Worm (Caenorhabditis elegans): ENCODE data around the gene T04A6.2.
A peak's percentile ranks its signal among the peaks of the same experiment; 100 is the strongest.

The T04A6.2 gene

DNA sequence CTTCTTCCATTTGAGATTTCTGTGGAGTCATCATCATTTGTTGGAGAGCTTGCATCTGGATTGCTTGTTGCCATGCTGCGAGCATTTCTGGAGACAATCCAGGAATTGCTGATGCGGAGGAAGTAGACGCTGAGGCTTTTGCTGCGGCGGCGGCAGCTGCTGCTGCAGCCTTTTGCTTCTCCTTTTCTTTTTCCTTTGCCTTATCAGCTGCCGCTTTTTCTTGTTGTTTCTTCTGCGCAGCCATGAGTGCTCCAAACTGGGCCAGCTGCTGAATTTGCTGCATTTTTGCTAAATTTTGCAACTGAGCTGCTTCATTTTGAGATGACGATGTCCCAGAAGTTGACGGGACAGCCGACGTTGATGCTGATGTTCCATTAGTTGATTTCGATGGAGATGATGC is 40.9 kb downstream of the T04A6.2 start:
- no peak for TF ChIP-seq unc-39 (tag; optimal IDR thresholded peaks at IDR 0.05)
- no peak for TF ChIP-seq cnd-1 (tag; optimal IDR thresholded peaks at IDR 0.05)
- TF ChIP-seq unc-120 (tag; optimal IDR thresholded peaks at IDR 0.05; ENCODE audit: poor library complexity, severe bottlenecking): no peak
- no peak for TF ChIP-seq drap-1 (GFP tag; optimal IDR thresholded peaks at IDR 0.05)
- TF ChIP-seq elt-3 (tag; optimal IDR thresholded peaks at IDR 0.05): no peak
- no peak for TF ChIP-seq elt-1 (tag; optimal IDR thresholded peaks at IDR 0.05; ENCODE audit: borderline replicate concordance, insufficient read depth)
- no peak for TF ChIP-seq tbx-8 (GFP tag; optimal IDR thresholded peaks at IDR 0.05)
- no peak for TF ChIP-seq ham-2 (GFP tag; optimal IDR thresholded peaks at IDR 0.05)
- TF ChIP-seq mab-5 (tag; optimal IDR thresholded peaks at IDR 0.05): no peak
- TF ChIP-seq mep-1 (tag; optimal IDR thresholded peaks at IDR 0.05): no peak
- TF ChIP-seq nhr-237 (tag; optimal IDR thresholded peaks at IDR 0.05): no peak

DNA sequence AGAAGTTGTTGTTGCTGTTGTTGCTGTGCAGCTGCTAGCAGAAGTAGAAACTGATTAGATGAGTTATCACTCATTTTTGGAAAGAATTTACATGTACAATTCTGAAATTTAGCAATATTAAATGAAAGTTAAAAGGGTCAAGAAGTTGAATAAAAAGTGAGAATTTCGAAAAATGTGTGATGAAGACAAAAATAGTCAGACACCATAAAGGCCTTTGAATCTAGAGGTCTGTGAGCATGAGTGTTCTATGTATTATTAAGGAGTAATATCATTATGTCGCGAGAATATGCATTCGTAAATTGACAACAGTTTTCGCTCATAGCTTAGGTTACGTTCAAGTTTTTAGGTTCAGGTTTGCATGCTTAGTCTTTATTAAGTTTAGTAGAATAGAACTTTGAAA is 41.3 kb downstream of the T04A6.2 start, which contains the start of gene baz-2:
TSS of gene baz-2 (minus strand) at position 101 of the 400 bp plus-strand sequence.
- TF ChIP-seq ces-1 (GFP tag; optimal IDR thresholded peaks at IDR 0.05) (peak; percentile 40), flh-1 (GFP tag; optimal IDR thresholded peaks at IDR 0.05) (no peak)

DNA sequence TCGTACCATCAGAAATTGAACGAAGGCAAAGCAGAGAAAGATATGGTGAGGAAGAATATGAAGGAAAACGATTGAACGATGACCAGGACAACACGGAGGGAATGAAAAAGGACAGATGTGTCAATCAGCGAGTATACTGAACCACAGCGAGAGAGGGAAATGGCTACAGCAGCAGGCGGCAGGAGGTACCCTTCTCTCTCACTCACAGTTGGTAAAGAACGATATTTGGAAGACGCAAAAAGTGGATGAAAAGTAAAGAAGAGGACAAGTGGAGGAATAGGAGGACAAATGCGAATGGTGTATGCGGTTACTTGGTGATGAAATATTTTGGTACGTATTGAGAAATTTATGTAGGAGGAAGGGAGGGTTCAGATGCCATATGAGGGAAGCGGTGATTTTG is 41.8 kb downstream of the T04A6.2 start, which contains the start of gene ZK783.7:
TSS of gene ZK783.7 (plus strand) at position 246 of the 400 bp plus-strand sequence.
- TF ChIP-seq nhr-76 (tag; optimal IDR thresholded peaks at IDR 0.05): no peak
- peak; percentile 10 for TF ChIP-seq cnd-1 (tag; optimal IDR thresholded peaks at IDR 0.05)
- TF ChIP-seq hlh-1 (tag; optimal IDR thresholded peaks at IDR 0.05): peak; percentile 23
- peak; percentile 34 for TF ChIP-seq unc-62 (GFP tag; optimal IDR thresholded peaks at IDR 0.05)
- no peak for TF ChIP-seq blmp-1 (tag; optimal IDR thresholded peaks at IDR 0.05)
- TF ChIP-seq nhr-237 (tag; optimal IDR thresholded peaks at IDR 0.05): no peak
- TF ChIP-seq snpc-4 (tag; optimal IDR thresholded peaks at IDR 0.05): no peak

DNA sequence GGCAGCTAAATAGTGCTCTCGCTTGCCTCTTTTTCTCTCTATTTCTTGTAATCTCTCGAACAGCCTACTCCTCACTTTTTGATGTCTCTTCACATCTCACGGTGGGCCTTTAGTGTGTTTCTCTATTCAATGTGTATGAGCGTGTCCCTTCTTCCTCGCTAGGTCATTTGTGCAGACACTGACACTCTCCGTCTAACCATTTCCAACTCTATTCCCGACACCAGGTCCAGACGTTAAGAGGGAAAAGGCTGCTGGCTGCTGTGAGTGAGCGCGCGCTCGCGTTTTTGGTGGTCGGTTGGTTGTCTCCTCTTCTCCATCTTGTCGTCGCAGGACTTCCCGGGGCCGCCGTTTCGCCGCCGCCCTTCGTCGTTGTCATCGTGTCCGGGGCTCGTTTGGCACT is 44.8 kb downstream of the T04A6.2 start:
- TF ChIP-seq drap-1 (GFP tag; optimal IDR thresholded peaks at IDR 0.05): peak; percentile 61
- TF ChIP-seq zip-8 (tag; optimal IDR thresholded peaks at IDR 0.05): no peak
- no peak for TF ChIP-seq tbx-8 (GFP tag; optimal IDR thresholded peaks at IDR 0.05)
- TF ChIP-seq ztf-11 (tag; optimal IDR thresholded peaks at IDR 0.05): peak; percentile 58
- peak; percentile 78 for TF ChIP-seq unc-62 (GFP tag; optimal IDR thresholded peaks at IDR 0.05)
- TF ChIP-seq lin-32 (GFP tag; optimal IDR thresholded peaks at IDR 0.05): peak; percentile 47
- no peak for TF ChIP-seq nhr-28 (tag; optimal IDR thresholded peaks at IDR 0.05)
- TF ChIP-seq unc-39 (tag; optimal IDR thresholded peaks at IDR 0.05): no peak
- TF ChIP-seq nhr-12 (tag; optimal IDR thresholded peaks at IDR 0.05): no peak
- TF ChIP-seq flh-1 (GFP tag; optimal IDR thresholded peaks at IDR 0.05): no peak
- TF ChIP-seq mls-2 (tag; optimal IDR thresholded peaks at IDR 0.05): peak; percentile 67
- TF ChIP-seq cnd-1 (tag; optimal IDR thresholded peaks at IDR 0.05): peak; percentile 45
- peak; percentile 20 for TF ChIP-seq lin-13 (tag; optimal IDR thresholded peaks at IDR 0.05)
- peak; percentile 47 for TF ChIP-seq ceh-83 (GFP tag; optimal IDR thresholded peaks at IDR 0.05)
- TF ChIP-seq elt-3 (tag; optimal IDR thresholded peaks at IDR 0.05): no peak
- peak; percentile 42 for TF ChIP-seq lsy-2 (tag; optimal IDR thresholded peaks at IDR 0.05)
- TF ChIP-seq blmp-1 (tag; optimal IDR thresholded peaks at IDR 0.05): no peak
- peak; percentile 47 for TF ChIP-seq nhr-2 (tag; optimal IDR thresholded peaks at IDR 0.05)
- peak; percentile 40 for TF ChIP-seq pha-4 (tag; optimal IDR thresholded peaks at IDR 0.05)
- TF ChIP-seq nhr-237 (tag; optimal IDR thresholded peaks at IDR 0.05): no peak
- peak; percentile 69 for TF ChIP-seq ham-2 (GFP tag; optimal IDR thresholded peaks at IDR 0.05)
- peak; percentile 95 for TF ChIP-seq unc-120 (tag; optimal IDR thresholded peaks at IDR 0.05; ENCODE audit: poor library complexity, severe bottlenecking)
- peak; percentile 21 for TF ChIP-seq mep-1 (tag; optimal IDR thresholded peaks at IDR 0.05)
- peak; percentile 36 for TF ChIP-seq ces-1 (GFP tag; optimal IDR thresholded peaks at IDR 0.05)
- TF ChIP-seq nhr-76 (tag; optimal IDR thresholded peaks at IDR 0.05): no peak
- peak; percentile 58 for TF ChIP-seq hlh-1 (tag; optimal IDR thresholded peaks at IDR 0.05)
- TF ChIP-seq ceh-43 (GFP tag; optimal IDR thresholded peaks at IDR 0.05): no peak
- TF ChIP-seq mab-5 (tag; optimal IDR thresholded peaks at IDR 0.05): no peak
- no peak for TF ChIP-seq sem-2 (GFP tag; optimal IDR thresholded peaks at IDR 0.05)
- TF ChIP-seq snpc-4 (tag; optimal IDR thresholded peaks at IDR 0.05): no peak
- peak; percentile 61 for TF ChIP-seq M03D4.4 (tag; optimal IDR thresholded peaks at IDR 0.05)
- no peak for TF ChIP-seq elt-1 (tag; optimal IDR thresholded peaks at IDR 0.05; ENCODE audit: borderline replicate concordance, insufficient read depth)
- no peak for TF ChIP-seq ceh-39 (tag; optimal IDR thresholded peaks at IDR 0.05)
- peak; percentile 78 for TF ChIP-seq sptf-1 (tag; optimal IDR thresholded peaks at IDR 0.05)
- TF ChIP-seq bed-3 (GFP tag; optimal IDR thresholded peaks at IDR 0.05): no peak
